Worm (Caenorhabditis elegans) whole organism, early embryonic: ENCODE measurements around the gene C16A11.7.
A peak's percentile ranks its signal among the peaks of the same experiment; 100 is the strongest.

Experiments
- B0310.2 ChIP-seq: sonication (generic microtip); optimal IDR thresholded peaks from 2 replicates; lab custom pipeline; 2016; ENCODE audit warnings: mild to moderate bottlenecking, missing genetic modification characterization, missing compliant biosample characterization
- F13C5.2 ChIP-seq: sonication (generic microtip); optimal IDR thresholded peaks from 2 replicates; lab custom pipeline; 2017; ENCODE audit warnings: mild to moderate bottlenecking, missing genetic modification characterization, inconsistent platforms, missing compliant biosample characterization
- aly-1 ChIP-seq: sonication (generic microtip); optimal IDR thresholded peaks from 2 replicates; lab custom pipeline; 2016; ENCODE audit warnings: missing genetic modification characterization, missing compliant biosample characterization
- ama-1 ChIP-seq: fragments of 150-350 bp; optimal IDR thresholded peaks from 2 replicates; lab custom pipeline; 2014
- ceh-13 ChIP-seq: fragments of 200-800 bp; sonication (Bioruptor generic); optimal IDR thresholded peaks from 2 replicates; lab custom pipeline; 2018; ENCODE audit warnings: mild to moderate bottlenecking, missing genetic modification characterization, missing compliant biosample characterization
- ceh-36 ChIP-seq: sonication (generic microtip); optimal IDR thresholded peaks from 2 replicates; lab custom pipeline; 2016; ENCODE audit warnings: missing genetic modification characterization, inconsistent platforms, missing compliant biosample characterization
- ets-7 ChIP-seq: sonication (generic microtip); optimal IDR thresholded peaks from 2 replicates; lab custom pipeline; 2016; ENCODE audit warnings: missing genotype, missing genetic modification characterization, missing compliant biosample characterization
- flt-1 ChIP-seq: fragments of 200-800 bp; sonication (Bioruptor generic); IDR thresholded peaks from 2 replicates; pipeline ENCODE4 v1.3.6; 2022; ENCODE audit warnings: missing genetic modification characterization, missing compliant biosample characterization
- hmbx-1 ChIP-seq: sonication (generic microtip); optimal IDR thresholded peaks from 2 replicates; lab custom pipeline; 2016; ENCODE audit warnings: mild to moderate bottlenecking, missing genetic modification characterization, missing compliant biosample characterization
- hmg-4 ChIP-seq: fragments of 200-800 bp; sonication (Bioruptor generic); optimal IDR thresholded peaks from 2 replicates; lab custom pipeline; 2018; ENCODE audit warnings: mild to moderate bottlenecking, missing genetic modification characterization, missing compliant biosample characterization
- hnd-1 ChIP-seq: sonication (generic microtip); optimal IDR thresholded peaks from 2 replicates; lab custom pipeline; 2016; ENCODE audit warnings: missing genetic modification characterization, missing compliant biosample characterization
- pes-1 ChIP-seq: fragments of 200-800 bp; sonication (Bioruptor generic); IDR thresholded peaks from 2 replicates; pipeline ENCODE4 v1.3.6; 2022; ENCODE audit warnings: missing genetic modification reagents, missing genetic modification characterization, missing compliant biosample characterization
- scrt-1 ChIP-seq: fragments of 200-800 bp; sonication (Bioruptor generic); IDR thresholded peaks from 2 replicates; pipeline ENCODE4 v1.3.6; 2022; ENCODE audit warnings: missing genetic modification characterization, missing compliant biosample characterization
- sea-1 ChIP-seq: fragments of 200-800 bp; sonication (Bioruptor generic); conservative IDR thresholded peaks from 2 replicates; pipeline ENCODE4 v1.3.6; 2022; ENCODE audit warnings: missing genetic modification characterization, missing compliant biosample characterization
- tbx-11 ChIP-seq: fragments of 200-800 bp; sonication (Bioruptor generic); IDR thresholded peaks from 2 replicates; pipeline ENCODE4 v1.3.6; 2022; ENCODE audit warnings: missing genetic modification characterization, missing compliant biosample characterization
- tbx-37 ChIP-seq: fragments of 200-800 bp; sonication (Bioruptor generic); conservative IDR thresholded peaks from 2 replicates; pipeline ENCODE4 v1.3.6; 2022; ENCODE audit warnings: missing genetic modification reagents, missing genetic modification characterization, missing compliant biosample characterization
- tra-4 ChIP-seq: sonication (generic microtip); optimal IDR thresholded peaks from 2 replicates; lab custom pipeline; 2017; ENCODE audit warnings: missing genetic modification characterization, missing compliant biosample characterization

C16A11.7 gene

ce11 chrII:4222469-4222868, 34.3 kb downstream of the C16A11.7 start:
- TF ChIP-seq B0310.2 (tag; lab: Kevin White, UChicago) (no peak), F13C5.2 (tag; lab: Kevin White, UChicago) (no peak), ama-1 (no peak), tbx-37 (GFP tag; lab: Robert Waterston, UW) (no peak), ceh-13 (GFP tag; lab: Kevin White, UChicago) (no peak), ets-7 (tag; lab: Kevin White, UChicago) (no peak), scrt-1 (GFP tag; lab: Robert Waterston, UW) (no peak), hnd-1 (tag; lab: Kevin White, UChicago) (no peak), tbx-11 (GFP tag; lab: Robert Waterston, UW) (no peak), sea-1 (GFP tag; lab: Robert Waterston, UW) (no peak), tra-4 (tag; lab: Kevin White, UChicago) (no peak), hmbx-1 (tag; lab: Kevin White, UChicago) (no peak)

- TF ChIP-seq B0310.2 (tag; lab: Kevin White, UChicago): no peak
- no peak for TF ChIP-seq tra-4 (tag; lab: Kevin White, UChicago)
- no peak for TF ChIP-seq ama-1
- no peak for TF ChIP-seq aly-1 (tag; lab: Kevin White, UChicago)
- TF ChIP-seq ceh-36: no peak
- no peak for TF ChIP-seq F13C5.2 (tag; lab: Kevin White, UChicago)
- TF ChIP-seq tbx-37 (GFP tag; lab: Robert Waterston, UW): no peak
- TF ChIP-seq ets-7 (tag; lab: Kevin White, UChicago): no peak
- no peak for TF ChIP-seq flt-1 (GFP tag; lab: Robert Waterston, UW)
- no peak for TF ChIP-seq ceh-13 (GFP tag; lab: Kevin White, UChicago)
- TF ChIP-seq hmbx-1 (tag; lab: Kevin White, UChicago): no peak
- TF ChIP-seq pes-1 (GFP tag; lab: Robert Waterston, UW): no peak
- TF ChIP-seq scrt-1 (GFP tag; lab: Robert Waterston, UW): no peak
Observed at ce11 chrII:4219062-4219461, 37.7 kb downstream of the C16A11.7 start, which contains the start of gene F31D5.1. Gene F31D5.1 (plus strand): TSS chrII:4219362.

ce11 chrII:4215318-4215717, 41.4 kb downstream of the C16A11.7 start, which contains the start of gene F31D5.2:
Gene F31D5.2 (plus strand): TSS chrII:4215618.
- TF ChIP-seq F13C5.2 (tag; lab: Kevin White, UChicago) (no peak), tra-4 (tag; lab: Kevin White, UChicago) (no peak), ets-7 (tag; lab: Kevin White, UChicago) (no peak), tbx-37 (GFP tag; lab: Robert Waterston, UW) (no peak), flt-1 (GFP tag; lab: Robert Waterston, UW) (no peak), ama-1 (no peak), tbx-11 (GFP tag; lab: Robert Waterston, UW) (no peak), hmg-4 (GFP tag; lab: Kevin White, UChicago) (no peak), ceh-36 (no peak), B0310.2 (tag; lab: Kevin White, UChicago) (no peak), ceh-13 (GFP tag; lab: Kevin White, UChicago) (no peak), hnd-1 (tag; lab: Kevin White, UChicago) (no peak), aly-1 (tag; lab: Kevin White, UChicago) (no peak), sea-1 (GFP tag; lab: Robert Waterston, UW) (no peak), pes-1 (GFP tag; lab: Robert Waterston, UW) (no peak), scrt-1 (GFP tag; lab: Robert Waterston, UW) (no peak), hmbx-1 (tag; lab: Kevin White, UChicago) (no peak)

ce11 chrII:4211113-4211512, 45.6 kb downstream of the C16A11.7 start, which contains the start of gene F31D5.7:
Gene F31D5.7 (plus strand): TSS chrII:4211413.
- TF ChIP-seq ceh-36: no peak
- TF ChIP-seq tbx-11 (GFP tag; lab: Robert Waterston, UW): no peak
- no peak for TF ChIP-seq hmg-4 (GFP tag; lab: Kevin White, UChicago)
- TF ChIP-seq F13C5.2 (tag; lab: Kevin White, UChicago): no peak
- no peak for TF ChIP-seq pes-1 (GFP tag; lab: Robert Waterston, UW)
- TF ChIP-seq tra-4 (tag; lab: Kevin White, UChicago): no peak
- no peak for TF ChIP-seq ama-1
- no peak for TF ChIP-seq B0310.2 (tag; lab: Kevin White, UChicago)
- no peak for TF ChIP-seq ets-7 (tag; lab: Kevin White, UChicago)
- TF ChIP-seq tbx-37 (GFP tag; lab: Robert Waterston, UW): no peak
- no peak for TF ChIP-seq hnd-1 (tag; lab: Kevin White, UChicago)
- TF ChIP-seq sea-1 (GFP tag; lab: Robert Waterston, UW): no peak
- no peak for TF ChIP-seq scrt-1 (GFP tag; lab: Robert Waterston, UW)
- no peak for TF ChIP-seq flt-1 (GFP tag; lab: Robert Waterston, UW)

- TF ChIP-seq sea-1 (GFP tag; lab: Robert Waterston, UW): 0 out of 2 replicates have a peak, but pooled peaks have one; percentile 43
- TF ChIP-seq scrt-1 (GFP tag; lab: Robert Waterston, UW): no peak
Observed at ce11 chrII:4209071-4209747, 47.5 kb downstream of the C16A11.7 start, which contains the start of gene F31D5.6. Gene F31D5.6 (plus strand): TSS chrII:4209697.
